Worm (Caenorhabditis elegans): ENCODE data around the gene gfrp-1.

ce11 chrIV:204998-205397 lies 1.6 kb downstream of the gfrp-1 start, which contains the start of gene coa-1:
- TF ChIP-seq ref-2 (tag; optimal IDR thresholded peaks at IDR 0.05), result no peak
- TF ChIP-seq tbx-2 (tag; optimal IDR thresholded peaks at IDR 0.05), result no peak
- TF ChIP-seq lim-6 (tag; optimal IDR thresholded peaks at IDR 0.05), result no peak
- no peak for TF ChIP-seq ama-1 (optimal IDR thresholded peaks at IDR 0.05)
- TF ChIP-seq nhr-11 (tag; optimal IDR thresholded peaks at IDR 0.05), result no peak
- TF ChIP-seq dmd-4 (tag; optimal IDR thresholded peaks at IDR 0.05; ENCODE audit: borderline replicate concordance), result no peak
- no peak for TF ChIP-seq ceh-34 (tag; optimal IDR thresholded peaks at IDR 0.05)
- no peak for TF ChIP-seq eyg-1 (tag; optimal IDR thresholded peaks at IDR 0.05)
- no peak for TF ChIP-seq C38D4.7 (GFP tag; optimal IDR thresholded peaks at IDR 0.05)
- TF ChIP-seq rnt-1 (tag; optimal IDR thresholded peaks at IDR 0.05), result no peak
